Worm (Caenorhabditis elegans) whole organism, early embryonic: ENCODE data around the gene C28A5.6.

Experiments used
- B0310.2 ChIP-seq: sonication (generic microtip); optimal IDR thresholded peaks from 2 replicates; lab custom pipeline; 2016; ENCODE audit warnings: mild to moderate bottlenecking, missing genetic modification characterization, missing compliant biosample characterization
- F13C5.2 ChIP-seq: sonication (generic microtip); optimal IDR thresholded peaks from 2 replicates; lab custom pipeline; 2017; ENCODE audit warnings: mild to moderate bottlenecking, missing genetic modification characterization, inconsistent platforms, missing compliant biosample characterization
- aly-1 ChIP-seq: sonication (generic microtip); optimal IDR thresholded peaks from 2 replicates; lab custom pipeline; 2016; ENCODE audit warnings: missing genetic modification characterization, missing compliant biosample characterization
- ama-1 ChIP-seq: fragments of 150-350 bp; optimal IDR thresholded peaks from 2 replicates; lab custom pipeline; 2014
- ceh-13 ChIP-seq: fragments of 200-800 bp; sonication (Bioruptor generic); optimal IDR thresholded peaks from 2 replicates; lab custom pipeline; 2018; ENCODE audit warnings: mild to moderate bottlenecking, missing genetic modification characterization, missing compliant biosample characterization
- flt-1 ChIP-seq: fragments of 200-800 bp; sonication (Bioruptor generic); IDR thresholded peaks from 2 replicates; pipeline ENCODE4 v1.3.6; 2022; ENCODE audit warnings: missing genetic modification characterization, missing compliant biosample characterization
- hmbx-1 ChIP-seq: sonication (generic microtip); optimal IDR thresholded peaks from 2 replicates; lab custom pipeline; 2016; ENCODE audit warnings: mild to moderate bottlenecking, missing genetic modification characterization, missing compliant biosample characterization
- hmg-4 ChIP-seq: fragments of 200-800 bp; sonication (Bioruptor generic); optimal IDR thresholded peaks from 2 replicates; lab custom pipeline; 2018; ENCODE audit warnings: mild to moderate bottlenecking, missing genetic modification characterization, missing compliant biosample characterization
- hnd-1 ChIP-seq: sonication (generic microtip); optimal IDR thresholded peaks from 2 replicates; lab custom pipeline; 2016; ENCODE audit warnings: missing genetic modification characterization, missing compliant biosample characterization
- pes-1 ChIP-seq: fragments of 200-800 bp; sonication (Bioruptor generic); IDR thresholded peaks from 2 replicates; pipeline ENCODE4 v1.3.6; 2022; ENCODE audit warnings: missing genetic modification reagents, missing genetic modification characterization, missing compliant biosample characterization
- scrt-1 ChIP-seq: fragments of 200-800 bp; sonication (Bioruptor generic); IDR thresholded peaks from 2 replicates; pipeline ENCODE4 v1.3.6; 2022; ENCODE audit warnings: missing genetic modification characterization, missing compliant biosample characterization
- tbx-11 ChIP-seq: fragments of 200-800 bp; sonication (Bioruptor generic); IDR thresholded peaks from 2 replicates; pipeline ENCODE4 v1.3.6; 2022; ENCODE audit warnings: missing genetic modification characterization, missing compliant biosample characterization
- tbx-37 ChIP-seq: fragments of 200-800 bp; sonication (Bioruptor generic); conservative IDR thresholded peaks from 2 replicates; pipeline ENCODE4 v1.3.6; 2022; ENCODE audit warnings: missing genetic modification reagents, missing genetic modification characterization, missing compliant biosample characterization
- tra-4 ChIP-seq: sonication (generic microtip); optimal IDR thresholded peaks from 2 replicates; lab custom pipeline; 2017; ENCODE audit warnings: missing genetic modification characterization, missing compliant biosample characterization

ce11 chrIII:4381343-4381742 is 48.0 kb downstream of the C28A5.6 start, which contains the start of gene pals-27:
- TF ChIP-seq B0310.2 (no peak), ama-1 (lab: Kevin White, UChicago) (no peak), flt-1 (GFP tag; lab: Robert Waterston, UW) (no peak), aly-1 (tag; lab: Kevin White, UChicago) (no peak), tbx-11 (GFP tag; lab: Robert Waterston, UW) (no peak), hmbx-1 (tag; lab: Kevin White, UChicago) (no peak), F13C5.2 (tag; lab: Kevin White, UChicago) (no peak), hmg-4 (GFP tag; lab: Kevin White, UChicago) (no peak), scrt-1 (GFP tag; lab: Robert Waterston, UW) (no peak), tra-4 (tag; lab: Kevin White, UChicago) (no peak), ceh-13 (GFP tag; lab: Kevin White, UChicago) (no peak), pes-1 (GFP tag; lab: Robert Waterston, UW) (no peak), hnd-1 (tag; lab: Kevin White, UChicago) (no peak), tbx-37 (GFP tag; lab: Robert Waterston, UW) (no peak)
